Fruit fly (Drosophila melanogaster): ENCODE data around the gene Prosalpha4.

Gene Prosalpha4

dm6 chrX:16275854-16276338 is at the start of gene Prosalpha4, which contains the start of gene kat80 (continued):
- no peak for TF ChIP-seq gro (GFP tag; optimal IDR thresholded peaks at IDR 0.05)
- TF ChIP-seq MTF-1 (GFP tag; optimal IDR thresholded peaks at IDR 0.05; ENCODE audit: borderline replicate concordance), result no peak
- no peak for TF ChIP-seq Doc2 (GFP tag; IDR thresholded peaks at IDR 0.05)
- no peak for TF ChIP-seq fd3F (GFP tag; optimal IDR thresholded peaks at IDR 0.05)
- no peak for TF ChIP-seq pfk (GFP tag; optimal IDR thresholded peaks at IDR 0.05)
- TF ChIP-seq CG11695 (GFP tag; IDR thresholded peaks at IDR 0.05), result 0 out of 3 replicates have a peak, but pooled peaks have one; percentile 7
- TF ChIP-seq Hsf (GFP tag; optimal IDR thresholded peaks at IDR 0.05), result no peak
- TF ChIP-seq CG9797 (GFP tag; optimal IDR thresholded peaks at IDR 0.05), result peak; percentile 57
- no peak for TF ChIP-seq kay (GFP tag; optimal IDR thresholded peaks at IDR 0.05)
- no peak for TF ChIP-seq vfl (GFP tag; optimal IDR thresholded peaks at IDR 0.05)
- no peak for TF ChIP-seq Fer2 (tag; optimal IDR thresholded peaks at IDR 0.05)
- TF ChIP-seq slp2 (GFP tag; optimal IDR thresholded peaks at IDR 0.05), result no peak
- TF ChIP-seq CG12236 (GFP tag; optimal IDR thresholded peaks at IDR 0.05), result no peak
- no peak for TF ChIP-seq ash1 (GFP tag; optimal IDR thresholded peaks at IDR 0.05)
- no peak for TF ChIP-seq lov (optimal IDR thresholded peaks at IDR 0.05)
- no peak for TF ChIP-seq lov (GFP tag; IDR thresholded peaks at IDR 0.05)
- no peak for TF ChIP-seq nom (GFP tag; optimal IDR thresholded peaks at IDR 0.05)
- peak; percentile 53; the same call in 2 of the 3 replicates for TF ChIP-seq Doc3 (GFP tag; IDR thresholded peaks at IDR 0.05; ENCODE audit: partially characterized antibody)
- TF ChIP-seq tin (GFP tag; optimal IDR thresholded peaks at IDR 0.05), result peak; percentile 22
- peak; percentile 96 for TF ChIP-seq CG3995 (GFP tag; optimal IDR thresholded peaks at IDR 0.05)
- no peak for TF ChIP-seq fd64A (GFP tag; optimal IDR thresholded peaks at IDR 0.05)
- TF ChIP-seq CG6175 (GFP tag; IDR thresholded peaks at IDR 0.05), result no peak
- peak; percentile 26 for TF ChIP-seq CG2120 (GFP tag; optimal IDR thresholded peaks at IDR 0.05)
- peak; percentile 39; the same call in 1 of the 3 replicates for TF ChIP-seq CG7963 (GFP tag; IDR thresholded peaks at IDR 0.05; ENCODE audit: partially characterized antibody)
- TF ChIP-seq knrl (GFP tag; IDR thresholded peaks at IDR 0.05; ENCODE audit: partially characterized antibody), result peak; percentile 74; the same call in 2 of the 3 replicates
- no peak for TF ChIP-seq Camta (GFP tag; optimal IDR thresholded peaks at IDR 0.05)
- no peak for TF ChIP-seq CG6765 (GFP tag; optimal IDR thresholded peaks at IDR 0.05)
- TF ChIP-seq sob (GFP tag; IDR thresholded peaks at IDR 0.05), result peak; percentile 42; the same call in 1 of the 2 replicates
- no peak for TF ChIP-seq Dfd (GFP tag; optimal IDR thresholded peaks at IDR 0.05)
- no peak for TF ChIP-seq tll (GFP tag; optimal IDR thresholded peaks at IDR 0.05)
- no peak for TF ChIP-seq CG11085 (GFP tag; IDR thresholded peaks at IDR 0.05)
- no peak for TF ChIP-seq Bteb2 (GFP tag; optimal IDR thresholded peaks at IDR 0.05)
- peak; percentile 50; the same call in 2 of the 3 replicates for TF ChIP-seq ci (GFP tag; IDR thresholded peaks at IDR 0.05)
- no peak for TF ChIP-seq CG4707 (GFP tag; optimal IDR thresholded peaks at IDR 0.05)
- peak; percentile 37 for TF ChIP-seq phol (tag; optimal IDR thresholded peaks at IDR 0.05)
- no peak for TF ChIP-seq CG8359 (GFP tag; optimal IDR thresholded peaks at IDR 0.05; ENCODE audit: borderline replicate concordance)
- TF ChIP-seq CG31365 (tag; optimal IDR thresholded peaks at IDR 0.05), result no peak
- TF ChIP-seq B-H1 (GFP tag; IDR thresholded peaks at IDR 0.05), result no peak
- TF ChIP-seq CG12942 (GFP tag; optimal IDR thresholded peaks at IDR 0.05), result peak; percentile 7
- TF ChIP-seq Ada2b (GFP tag; IDR thresholded peaks at IDR 0.05), result no peak
- no peak for TF ChIP-seq CG6654 (GFP tag; optimal IDR thresholded peaks at IDR 0.05)
- TF ChIP-seq her (GFP tag; optimal IDR thresholded peaks at IDR 0.05), result no peak
- TF ChIP-seq Sry-β (GFP tag; optimal IDR thresholded peaks at IDR 0.05), result peak; percentile 34
- TF ChIP-seq z (GFP tag; IDR thresholded peaks at IDR 0.05), result no peak
- no peak for TF ChIP-seq ase (GFP tag; IDR thresholded peaks at IDR 0.05)
- no peak for TF ChIP-seq Lpt (GFP tag; optimal IDR thresholded peaks at IDR 0.05)
- peak; percentile 32; the same call in 1 of the 3 replicates for TF ChIP-seq Aef1 (GFP tag; IDR thresholded peaks at IDR 0.05)
- peak; percentile 30 for TF ChIP-seq CG15601 (tag; optimal IDR thresholded peaks at IDR 0.05)
- TF ChIP-seq unc-4 (GFP tag; IDR thresholded peaks at IDR 0.05; ENCODE audit: partially characterized antibody), result peak; percentile 69
- no peak for TF ChIP-seq NK7.1 (GFP tag; optimal IDR thresholded peaks at IDR 0.05)
- TF ChIP-seq CG34376 (GFP tag; optimal IDR thresholded peaks at IDR 0.05), result no peak
